Worm (Caenorhabditis elegans): ENCODE measurements around the gene ifd-2.

Gene ifd-2

ce11 chrX:785368-785767 lies 30.4 kb downstream of the ifd-2 start (continued):
- TF ChIP-seq unc-62 (GFP tag; optimal IDR thresholded peaks at IDR 0.05) (no peak), nhr-21 (tag; optimal IDR thresholded peaks at IDR 0.05) (peak; percentile 24)

ce11 chrX:784853-785252 lies 30.9 kb downstream of the ifd-2 start, which contains the start of gene T04G9.6:
Gene T04G9.6 (minus strand): TSS chrX:784953.
- TF ChIP-seq mdl-1 (tag; optimal IDR thresholded peaks at IDR 0.05): no peak

- TF ChIP-seq peb-1 (tag; optimal IDR thresholded peaks at IDR 0.05): no peak
- TF ChIP-seq ama-1 (optimal IDR thresholded peaks at IDR 0.05): no peak
- TF ChIP-seq nhr-6 (tag; optimal IDR thresholded peaks at IDR 0.05): no peak
- no peak for TF ChIP-seq nhr-77 (tag; optimal IDR thresholded peaks at IDR 0.05)
- no peak for TF ChIP-seq gmeb-1 (tag; optimal IDR thresholded peaks at IDR 0.05)
- no peak for TF ChIP-seq lin-13 (GFP tag; optimal IDR thresholded peaks at IDR 0.05)
- no peak for TF ChIP-seq F13H6.1 (tag; optimal IDR thresholded peaks at IDR 0.05)
- TF ChIP-seq sem-4 (tag; optimal IDR thresholded peaks at IDR 0.05): no peak
- no peak for TF ChIP-seq lin-11 (tag; optimal IDR thresholded peaks at IDR 0.05)
- no peak for TF ChIP-seq aly-2 (tag; optimal IDR thresholded peaks at IDR 0.05)
- TF ChIP-seq nhr-237 (tag; optimal IDR thresholded peaks at IDR 0.05): no peak
- no peak for TF ChIP-seq ztf-1 (GFP tag; conservative IDR thresholded peaks at IDR 0.05)
- TF ChIP-seq Y55F3AM.14 (GFP tag; optimal IDR thresholded peaks at IDR 0.05): no peak
- TF ChIP-seq elt-1 (tag; optimal IDR thresholded peaks at IDR 0.05): no peak
- no peak for TF ChIP-seq lin-39 (tag; optimal IDR thresholded peaks at IDR 0.05)
Observed at ce11 chrX:780027-780426, 35.7 kb downstream of the ifd-2 start.

- TF ChIP-seq snpc-4 (tag; optimal IDR thresholded peaks at IDR 0.05) (no peak), nhr-25 (tag; optimal IDR thresholded peaks at IDR 0.05) (no peak), unc-39 (tag; optimal IDR thresholded peaks at IDR 0.05) (no peak)
Observed at ce11 chrX:779259-779658, 36.5 kb downstream of the ifd-2 start.

DNA sequence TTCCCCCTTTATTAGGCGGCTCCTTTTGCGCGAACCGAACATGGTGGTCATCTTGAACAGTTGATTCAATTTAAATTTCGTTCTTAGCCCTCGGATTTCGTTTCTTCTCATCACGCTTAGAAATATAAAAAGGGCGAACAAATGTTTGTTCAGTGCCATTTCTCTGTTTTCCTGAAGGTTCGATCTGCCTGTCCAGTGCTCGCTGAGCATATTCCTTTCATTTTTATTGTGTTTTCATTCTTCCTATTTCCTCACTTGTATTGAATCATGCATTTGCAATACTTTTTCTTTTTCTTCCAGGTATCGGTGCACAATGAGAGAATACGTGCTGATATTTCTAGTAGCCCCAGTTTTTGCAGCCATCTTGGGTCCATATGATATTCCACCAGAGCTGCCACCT lies 38.3 kb downstream of the ifd-2 start, which contains the start of gene nas-15:
TSS of gene nas-15 (plus strand) at position 301 of the 400 bp plus-strand sequence.
- TF ChIP-seq Y55F3AM.14 (GFP tag; optimal IDR thresholded peaks at IDR 0.05) (no peak), gmeb-1 (tag; optimal IDR thresholded peaks at IDR 0.05) (no peak), alr-1 (tag; optimal IDR thresholded peaks at IDR 0.05) (no peak), C34F6.9 (tag; optimal IDR thresholded peaks at IDR 0.05) (no peak), ZK546.5 (tag; optimal IDR thresholded peaks at IDR 0.05) (no peak), nhr-6 (tag; optimal IDR thresholded peaks at IDR 0.05) (no peak), unc-39 (tag; optimal IDR thresholded peaks at IDR 0.05) (no peak)

DNA sequence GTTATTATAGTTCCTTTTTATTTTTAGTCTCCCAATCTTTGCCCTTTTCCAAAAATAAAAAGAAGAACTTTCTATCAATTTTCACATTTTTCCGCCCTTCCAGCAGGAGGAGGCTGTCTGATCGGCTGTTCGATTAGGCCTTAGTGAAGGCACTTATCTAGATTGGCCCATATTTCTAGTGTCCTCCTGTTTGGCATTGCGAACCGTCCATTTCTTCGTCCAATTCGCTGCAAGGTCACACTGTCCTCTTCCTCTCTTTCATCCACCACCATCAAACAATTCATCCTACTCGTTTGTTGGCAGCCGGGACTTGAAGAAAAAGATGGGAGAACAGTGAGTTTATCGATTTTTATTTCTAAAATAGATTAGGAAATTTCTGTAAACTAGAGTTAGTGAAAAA lies 43.5 kb downstream of the ifd-2 start, which contains the start of gene T04G9.4:
TSS of gene T04G9.4 (plus strand) at position 293 of the 400 bp plus-strand sequence.
- TF ChIP-seq nhr-12 (tag; optimal IDR thresholded peaks at IDR 0.05): no peak
- no peak for TF ChIP-seq gmeb-1 (tag; optimal IDR thresholded peaks at IDR 0.05)
- TF ChIP-seq lsy-2 (tag; optimal IDR thresholded peaks at IDR 0.05): no peak
- no peak for TF ChIP-seq unc-39 (tag; optimal IDR thresholded peaks at IDR 0.05)
- TF ChIP-seq ceh-16 (tag; optimal IDR thresholded peaks at IDR 0.05): peak; percentile 38
- no peak for TF ChIP-seq ama-1 (optimal IDR thresholded peaks at IDR 0.05)

- TF ChIP-seq unc-55 (GFP tag; optimal IDR thresholded peaks at IDR 0.05): no peak
- TF ChIP-seq nhr-6 (tag; optimal IDR thresholded peaks at IDR 0.05): no peak
- no peak for TF ChIP-seq egl-27 (tag; optimal IDR thresholded peaks at IDR 0.05)
- no peak for TF ChIP-seq lsy-2 (tag; optimal IDR thresholded peaks at IDR 0.05)
- no peak for TF ChIP-seq lin-39 (tag; optimal IDR thresholded peaks at IDR 0.05)
- no peak for TF ChIP-seq fos-1 (tag; optimal IDR thresholded peaks at IDR 0.05)
- no peak for TF ChIP-seq peb-1 (tag; optimal IDR thresholded peaks at IDR 0.05)
- no peak for TF ChIP-seq nhr-11 (tag; optimal IDR thresholded peaks at IDR 0.05)
- no peak for TF ChIP-seq gmeb-1 (tag; optimal IDR thresholded peaks at IDR 0.05)
- TF ChIP-seq F13H6.1 (tag; optimal IDR thresholded peaks at IDR 0.05): no peak
- TF ChIP-seq alr-1 (tag; optimal IDR thresholded peaks at IDR 0.05): no peak
- no peak for TF ChIP-seq nhr-10 (tag; optimal IDR thresholded peaks at IDR 0.05)
- no peak for TF ChIP-seq nhr-12 (tag; optimal IDR thresholded peaks at IDR 0.05)
- no peak for TF ChIP-seq nhr-25 (tag; optimal IDR thresholded peaks at IDR 0.05)
- TF ChIP-seq zag-1 (tag; optimal IDR thresholded peaks at IDR 0.05): no peak
- no peak for TF ChIP-seq lin-13 (GFP tag; optimal IDR thresholded peaks at IDR 0.05)
- no peak for TF ChIP-seq nhr-77 (tag; optimal IDR thresholded peaks at IDR 0.05)
- no peak for TF ChIP-seq ztf-11 (tag; optimal IDR thresholded peaks at IDR 0.05)
- no peak for TF ChIP-seq sem-4 (tag; optimal IDR thresholded peaks at IDR 0.05)
- TF ChIP-seq unc-62 (GFP tag; optimal IDR thresholded peaks at IDR 0.05): no peak
Observed at ce11 chrX:770537-770936, 45.2 kb downstream of the ifd-2 start, which contains the start of gene T04G9.7. Gene T04G9.7 (plus strand): TSS chrX:770837.

Data from whole organism, L2 larva.